Worm (Caenorhabditis elegans): Measurements from ENCODE around the gene ech-4.

The ech-4 gene

ce11 chrII:10860840-10861239 lies 40.0 kb downstream of the ech-4 start, which contains the start of gene M106.3:
TSS of gene M106.3 (minus strand) at chrII:10860909.
- TF ChIP-seq ztf-23 (GFP tag; IDR thresholded peaks at IDR 0.05) = no peak
- TF ChIP-seq tab-1 (GFP tag; IDR thresholded peaks at IDR 0.05) = no peak
- no peak for TF ChIP-seq ref-1 (GFP tag; conservative IDR thresholded peaks at IDR 0.05)
- TF ChIP-seq klf-2 (GFP tag; conservative IDR thresholded peaks at IDR 0.05) = no peak
- no peak for TF ChIP-seq cog-1 (tag; optimal IDR thresholded peaks at IDR 0.05)
- TF ChIP-seq T22C8.4 (GFP tag; IDR thresholded peaks at IDR 0.05) = no peak
- no peak for TF ChIP-seq med-1 (GFP tag; optimal IDR thresholded peaks at IDR 0.05; ENCODE audit: insufficient read depth)
- TF ChIP-seq ztf-29 (GFP tag; IDR thresholded peaks at IDR 0.05) = no peak
- TF ChIP-seq flt-1 (GFP tag; IDR thresholded peaks at IDR 0.05) = no peak

ce11 chrII:10861305-10861704 lies 40.5 kb downstream of the ech-4 start:
- TF ChIP-seq ref-1 (GFP tag; conservative IDR thresholded peaks at IDR 0.05) (no peak), klf-2 (GFP tag; conservative IDR thresholded peaks at IDR 0.05) (no peak), ztf-23 (GFP tag; IDR thresholded peaks at IDR 0.05) (no peak), med-1 (GFP tag; optimal IDR thresholded peaks at IDR 0.05; ENCODE audit: insufficient read depth) (no peak), T22C8.4 (GFP tag; IDR thresholded peaks at IDR 0.05) (no peak), tab-1 (GFP tag; IDR thresholded peaks at IDR 0.05) (no peak), cog-1 (tag; optimal IDR thresholded peaks at IDR 0.05) (no peak), flt-1 (GFP tag; IDR thresholded peaks at IDR 0.05) (no peak), ztf-29 (GFP tag; IDR thresholded peaks at IDR 0.05) (no peak)

- TF ChIP-seq ztf-23 (GFP tag; IDR thresholded peaks at IDR 0.05) (no peak), med-1 (GFP tag; optimal IDR thresholded peaks at IDR 0.05; ENCODE audit: insufficient read depth) (no peak), ztf-29 (GFP tag; IDR thresholded peaks at IDR 0.05) (no peak), flt-1 (GFP tag; IDR thresholded peaks at IDR 0.05) (no peak), cog-1 (tag; optimal IDR thresholded peaks at IDR 0.05) (no peak), tab-1 (GFP tag; IDR thresholded peaks at IDR 0.05) (no peak), klf-2 (GFP tag; conservative IDR thresholded peaks at IDR 0.05) (no peak), T22C8.4 (GFP tag; IDR thresholded peaks at IDR 0.05) (no peak), ref-1 (GFP tag; conservative IDR thresholded peaks at IDR 0.05) (no peak)
Measured at ce11 chrII:10861723-10862486, 41.1 kb downstream of the ech-4 start.

ce11 chrII:10862749-10863656 lies 42.2 kb downstream of the ech-4 start:
- TF ChIP-seq cog-1 (tag; optimal IDR thresholded peaks at IDR 0.05) = no peak

- no peak for TF ChIP-seq ztf-29 (GFP tag; IDR thresholded peaks at IDR 0.05)
- TF ChIP-seq med-1 (GFP tag; optimal IDR thresholded peaks at IDR 0.05; ENCODE audit: insufficient read depth) = no peak
- no peak for TF ChIP-seq flt-1 (GFP tag; IDR thresholded peaks at IDR 0.05)
- no peak for TF ChIP-seq cog-1 (tag; optimal IDR thresholded peaks at IDR 0.05)
- no peak for TF ChIP-seq ztf-23 (GFP tag; IDR thresholded peaks at IDR 0.05)
- no peak for TF ChIP-seq klf-2 (GFP tag; conservative IDR thresholded peaks at IDR 0.05)
- no peak for TF ChIP-seq ref-1 (GFP tag; conservative IDR thresholded peaks at IDR 0.05)
- TF ChIP-seq T22C8.4 (GFP tag; IDR thresholded peaks at IDR 0.05) = no peak
- no peak for TF ChIP-seq tab-1 (GFP tag; IDR thresholded peaks at IDR 0.05)
Measured at ce11 chrII:10867219-10867618, 46.4 kb downstream of the ech-4 start.

- peak; percentile 64 for TF ChIP-seq cog-1 (tag; optimal IDR thresholded peaks at IDR 0.05)
- peak; percentile 76 for TF ChIP-seq flt-1 (GFP tag; IDR thresholded peaks at IDR 0.05)
- TF ChIP-seq T22C8.4 (GFP tag; IDR thresholded peaks at IDR 0.05) = peak; percentile 86
- no peak for TF ChIP-seq klf-2 (GFP tag; conservative IDR thresholded peaks at IDR 0.05)
- peak; percentile 59; the same call in 1 of the 2 replicates for TF ChIP-seq ztf-23 (GFP tag; IDR thresholded peaks at IDR 0.05)
Measured at ce11 chrII:10868670-10869246, 47.9 kb downstream of the ech-4 start, which contains the start of the genes gmps-1 and cap-2. TSS of gene gmps-1 (minus strand) at chrII:10868720. TSS of gene cap-2 (plus strand) at chrII:10869196.

ce11 chrII:10870698-10871097 lies 49.9 kb downstream of the ech-4 start:
- TF ChIP-seq med-1 (GFP tag; optimal IDR thresholded peaks at IDR 0.05; ENCODE audit: insufficient read depth) (no peak), klf-2 (GFP tag; conservative IDR thresholded peaks at IDR 0.05) (no peak), cog-1 (tag; optimal IDR thresholded peaks at IDR 0.05) (no peak), T22C8.4 (GFP tag; IDR thresholded peaks at IDR 0.05) (no peak), tab-1 (GFP tag; IDR thresholded peaks at IDR 0.05) (no peak), flt-1 (GFP tag; IDR thresholded peaks at IDR 0.05) (no peak), ztf-23 (GFP tag; IDR thresholded peaks at IDR 0.05) (no peak), ztf-29 (GFP tag; IDR thresholded peaks at IDR 0.05) (no peak), ref-1 (GFP tag; conservative IDR thresholded peaks at IDR 0.05) (no peak)

Data from whole organism, midembryonic.